Fruit fly (Drosophila melanogaster) whole organism, wandering third instar larva: ENCODE data around the gene CG18563.
A peak's percentile ranks its signal among the peaks of the same experiment; 100 is the strongest.

ENCODE experiments used
- Jra ChIP-seq: sonication (Bioruptor generic); optimal IDR thresholded peaks from 2 replicates; lab custom pipeline; 2016; ENCODE audit warnings: missing biosample characterization, missing genetic modification characterization
- N ChIP-seq: fragments of >200 bp; optimal IDR thresholded peaks from 2 replicates; lab custom pipeline; 2018; ENCODE audit warnings: missing biosample characterization, missing external identifiers, missing genetic modification characterization
- Rel ChIP-seq, 2 experiments: fragments of 200-800 bp; sonication (Bioruptor generic) in 1 of 2; optimal IDR thresholded peaks; 2 replicates in 1 of 2; 3 replicates in 1 of 2; lab custom pipeline; 2016 to 2019; ENCODE audit warnings: mild to moderate bottlenecking in 2 of 2, missing biosample characterization in 2 of 2, missing genetic modification characterization in 2 of 2, moderate library complexity in 1 of 2
- dmrt93B ChIP-seq: fragments of 200-800 bp; sonication (Bioruptor generic); optimal IDR thresholded peaks from 2 replicates; lab custom pipeline; 2018; ENCODE audit warnings: missing biosample characterization, mild to moderate bottlenecking, missing genetic modification characterization
- dsf ChIP-seq: sonication (Bioruptor generic); optimal IDR thresholded peaks from 2 replicates; lab custom pipeline; 2016; ENCODE audit warnings: missing biosample characterization, missing genetic modification characterization, borderline replicate concordance
- fru ChIP-seq: fragments of 200-800 bp; sonication (Bioruptor generic); optimal IDR thresholded peaks from 3 replicates; lab custom pipeline; 2016; ENCODE audit warnings: missing biosample characterization, mild to moderate bottlenecking, missing genetic modification characterization
- psq ChIP-seq: fragments of 200-800 bp; sonication (Bioruptor generic); optimal IDR thresholded peaks from 3 replicates; lab custom pipeline; 2017; ENCODE audit warnings: missing biosample characterization, mild to moderate bottlenecking, missing genetic modification characterization, moderate library complexity
- rgr ChIP-seq: fragments of 200-800 bp; sonication (Bioruptor generic); optimal IDR thresholded peaks from 3 replicates; lab custom pipeline; 2016; ENCODE audit warnings: missing biosample characterization, mild to moderate bottlenecking, missing genetic modification characterization

- TF ChIP-seq dsf = no peak
- TF ChIP-seq Rel (GFP tag; optimal IDR thresholded peaks at IDR 0.05; lab: Kevin White, UChicago) = no peak
- TF ChIP-seq Rel (tag; optimal IDR thresholded peaks at IDR 0.05; lab: Kevin White, UChicago) = no peak
- TF ChIP-seq psq = no peak
- peak; percentile 1 for TF ChIP-seq fru (GFP tag; lab: Kevin White, UChicago)
- no peak for TF ChIP-seq rgr
- no peak for TF ChIP-seq dmrt93B (GFP tag; lab: Kevin White, UChicago)
- no peak for TF ChIP-seq Jra (GFP tag; lab: Kevin White, UChicago)
- TF ChIP-seq N = no peak
Observed at dm6 chr2L:17427187-17427586, 30.7 kb downstream of the CG18563 start.
